Worm (Caenorhabditis elegans): ENCODE measurements around the gene cla-1.

The cla-1 gene

ce11 chrIV:7654212-7654778 is 65.6 kb downstream of the cla-1 start, which contains the start of gene nrde-4 (continued):
- TF ChIP-seq tbx-9 (tag; optimal IDR thresholded peaks at IDR 0.05; ENCODE audit: borderline replicate concordance) (no peak), pbrm-1 (GFP tag; IDR thresholded peaks at IDR 0.05) (no peak), dox-1 (GFP tag; IDR thresholded peaks at IDR 0.05) (no peak; the same call in 1 of the 2 replicates), atf-7 (tag; optimal IDR thresholded peaks at IDR 0.05) (no peak), ceh-91 (GFP tag; IDR thresholded peaks at IDR 0.05) (peak; percentile 28; the same call in 1 of the 2 replicates), repo-1 (tag; optimal IDR thresholded peaks at IDR 0.05) (no peak), ztf-6 (GFP tag; IDR thresholded peaks at IDR 0.05) (no peak), D2030.7 (GFP tag; IDR thresholded peaks at IDR 0.05) (peak; percentile 40; the same call in 1 of the 2 replicates), aptf-3 (GFP tag; IDR thresholded peaks at IDR 0.05) (no peak), aptf-2 (GFP tag; conservative IDR thresholded peaks at IDR 0.05) (no peak), athp-1 (tag; optimal IDR thresholded peaks at IDR 0.05) (no peak), snpc-3.4 (tag; optimal IDR thresholded peaks at IDR 0.05) (no peak), efl-1 (GFP tag; optimal IDR thresholded peaks at IDR 0.05) (peak; percentile 20), mcd-1 (GFP tag; IDR thresholded peaks at IDR 0.05) (peak; percentile 95), Y67H2A.10 (GFP tag; conservative IDR thresholded peaks at IDR 0.05) (no peak), zfh-2 (GFP tag; conservative IDR thresholded peaks at IDR 0.05) (no peak), rpc-1 (optimal IDR thresholded peaks at IDR 0.05) (no peak), rpc-1 (tag; optimal IDR thresholded peaks at IDR 0.05) (no peak), ceh-100 (GFP tag; IDR thresholded peaks at IDR 0.05) (peak; percentile 96), B0035.1 (tag; optimal IDR thresholded peaks at IDR 0.05) (no peak), F57C9.4 (tag; optimal IDR thresholded peaks at IDR 0.05) (no peak), nfya-2 (GFP tag; IDR thresholded peaks at IDR 0.05) (no peak), F33H1.4 (GFP tag; IDR thresholded peaks at IDR 0.05) (no peak), Y53G8AR.9 (GFP tag; conservative IDR thresholded peaks at IDR 0.05) (no peak), B0336.3 (GFP tag; IDR thresholded peaks at IDR 0.05) (no peak), attf-6 (GFP tag; IDR thresholded peaks at IDR 0.05) (no peak), rcor-1 (GFP tag; IDR thresholded peaks at IDR 0.05) (no peak), hmg-1.2 (GFP tag; IDR thresholded peaks at IDR 0.05) (peak; percentile 31; the same call in 1 of the 2 replicates), unc-62 (GFP tag; optimal IDR thresholded peaks at IDR 0.05) (no peak), ccch-3 (GFP tag; optimal IDR thresholded peaks at IDR 0.05) (no peak), lin-40 (tag; optimal IDR thresholded peaks at IDR 0.05) (peak; percentile 8), C17E4.6 (GFP tag; IDR thresholded peaks at IDR 0.05) (no peak), hlh-26 (GFP tag; conservative IDR thresholded peaks at IDR 0.05) (no peak), tbp1 (GFP tag; optimal IDR thresholded peaks at IDR 0.05) (peak; percentile 26), nhr-27 (tag; optimal IDR thresholded peaks at IDR 0.05) (no peak), nhr-120 (GFP tag; IDR thresholded peaks at IDR 0.05) (no peak), gei-17 (GFP tag; optimal IDR thresholded peaks at IDR 0.05) (no peak), nhr-80 (tag; optimal IDR thresholded peaks at IDR 0.05) (peak; percentile 51), let-526 (GFP tag; IDR thresholded peaks at IDR 0.05) (no peak), F22D6.2 (tag; optimal IDR thresholded peaks at IDR 0.05) (no peak), T26A5.8 (tag; optimal IDR thresholded peaks at IDR 0.05) (no peak), ceh-27 (GFP tag; optimal IDR thresholded peaks at IDR 0.05) (peak; percentile 19), ceh-58 (GFP tag; IDR thresholded peaks at IDR 0.05) (no peak), let-607 (tag; optimal IDR thresholded peaks at IDR 0.05) (no peak), egl-18 (GFP tag; IDR thresholded peaks at IDR 0.05) (no peak), hsf-1 (GFP tag; IDR thresholded peaks at IDR 0.05) (no peak), madf-6 (GFP tag; IDR thresholded peaks at IDR 0.05) (no peak), K11D2.4 (GFP tag; IDR thresholded peaks at IDR 0.05) (no peak), hlh-12 (tag; optimal IDR thresholded peaks at IDR 0.05) (no peak), F23B12.7 (tag; optimal IDR thresholded peaks at IDR 0.05; ENCODE audit: insufficient read depth) (peak; percentile 83)

All from whole organism, young adult.